Fruit fly (Drosophila melanogaster): ENCODE data around the gene CG4297.

dm6 chr2L:455738-456137 is 16.3 kb downstream of the CG4297 start:
- no peak for TF ChIP-seq CG9139 (GFP tag; optimal IDR thresholded peaks at IDR 0.05)
- no peak for TF ChIP-seq OdsH (GFP tag; optimal IDR thresholded peaks at IDR 0.05)
- TF ChIP-seq cyc (GFP tag; optimal IDR thresholded peaks at IDR 0.05), result no peak
- no peak for TF ChIP-seq CG15336 (GFP tag; IDR thresholded peaks at IDR 0.05)
- no peak for TF ChIP-seq spab (GFP tag; optimal IDR thresholded peaks at IDR 0.05)

Data from whole organism, prepupa.